Fruit fly (Drosophila melanogaster) whole organism, prepupa: ENCODE results near the gene msl-2.

Experiments
- Blimp-1 ChIP-seq: fragments of 200-800 bp; sonication (Bioruptor generic); optimal IDR thresholded peaks from 3 replicates; lab custom pipeline; 2017; ENCODE audit warnings: missing biosample characterization, missing genetic modification characterization, mild to moderate bottlenecking, moderate library complexity, missing genetic modification reagents
- CG11762 ChIP-seq: fragments of 200-800 bp; sonication (Bioruptor generic); optimal IDR thresholded peaks from 3 replicates; lab custom pipeline; 2016; ENCODE audit warnings: missing biosample characterization, missing genetic modification characterization; ENCODE audit not compliant: insufficient read depth
- Hr38 ChIP-seq: sonication (Bioruptor generic); optimal IDR thresholded peaks from 2 replicates; lab custom pipeline; 2016; ENCODE audit warnings: missing biosample characterization, missing genetic modification characterization
- Met ChIP-seq: fragments of 200-800 bp; sonication (Bioruptor generic); optimal IDR thresholded peaks from 3 replicates; lab custom pipeline; 2016; ENCODE audit warnings: missing biosample characterization, missing genetic modification characterization
- OdsH ChIP-seq: fragments of 200-800 bp; sonication (Bioruptor generic); optimal IDR thresholded peaks from 3 replicates; lab custom pipeline; 2016; ENCODE audit warnings: missing biosample characterization, missing genetic modification characterization
- acj6 ChIP-seq: fragments of 200-800 bp; sonication (Bioruptor generic); optimal IDR thresholded peaks from 3 replicates; lab custom pipeline; 2016; ENCODE audit warnings: missing biosample characterization, missing genetic modification characterization

DNA sequence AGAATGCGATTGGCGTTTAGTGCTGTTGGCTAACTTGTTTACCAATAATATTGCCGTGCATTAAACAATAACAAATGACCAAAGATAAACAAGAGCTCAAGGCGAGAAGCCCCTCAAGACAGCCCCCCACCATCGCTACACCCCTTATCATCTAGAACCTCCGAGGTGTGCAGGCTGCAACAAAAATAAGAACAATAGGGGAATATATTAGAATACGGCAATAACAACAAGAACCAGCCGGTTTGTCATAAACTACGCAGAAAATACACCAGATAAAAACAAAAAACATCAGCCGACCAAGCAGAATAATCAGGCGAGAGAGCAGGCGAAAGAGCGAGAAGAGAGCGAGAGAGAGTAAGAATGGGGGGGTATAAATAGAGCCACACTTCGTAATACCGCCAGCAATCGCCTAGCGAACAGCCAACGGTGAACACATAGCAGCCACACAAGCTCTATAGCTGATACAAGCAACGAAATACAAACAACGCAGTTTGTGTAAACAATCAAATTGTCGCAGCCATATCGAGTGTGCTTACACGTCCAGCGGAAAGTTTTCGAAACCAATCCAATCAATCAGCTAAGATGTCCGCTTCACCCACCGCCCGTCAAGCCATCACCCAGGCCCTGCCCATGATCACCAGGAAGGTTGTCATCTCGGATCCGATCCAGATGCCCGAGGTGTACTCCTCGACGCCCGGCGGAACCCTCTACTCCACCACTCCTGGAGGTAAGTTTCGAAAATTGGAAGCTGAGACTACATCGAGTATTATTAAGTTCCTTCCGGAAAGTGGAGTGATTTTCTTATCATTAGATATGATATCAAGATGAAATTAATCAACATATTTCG, 12.3 kb upstream of the msl-2 start, which contains the start of gene Thor:
- no peak for TF ChIP-seq Blimp-1 (GFP tag; lab: Kevin White, UChicago)
- TF ChIP-seq Met (GFP tag; lab: Kevin White, UChicago): peak; percentile 17
- no peak for TF ChIP-seq acj6 (GFP tag; lab: Kevin White, UChicago)
- no peak for TF ChIP-seq Hr38
- peak; percentile 40 for TF ChIP-seq CG11762
- no peak for TF ChIP-seq OdsH (GFP tag; lab: Kevin White, UChicago)
